Worm (Caenorhabditis elegans): ENCODE data around the gene gta-1.

Gene gta-1

ce11 chrIV:10216704-10217296, 36.3 kb downstream of the gta-1 start:
- no peak for TF ChIP-seq unc-62 (GFP tag; optimal IDR thresholded peaks at IDR 0.05)

- TF ChIP-seq unc-62 (GFP tag; optimal IDR thresholded peaks at IDR 0.05), result no peak
These were observed 38.7 kb downstream of the gta-1 start, which contains the start of gene qns-1 for ce11 chrIV:10219208-10219607. Gene qns-1 (minus strand): TSS chrIV:10219308.

ce11 chrIV:10221187-10221586, 40.7 kb downstream of the gta-1 start, which contains the start of gene tram-1:
Gene tram-1 (minus strand): TSS chrIV:10221287.
- no peak for TF ChIP-seq unc-62 (GFP tag; optimal IDR thresholded peaks at IDR 0.05)

- TF ChIP-seq unc-62 (GFP tag; optimal IDR thresholded peaks at IDR 0.05), result no peak
These were observed 41.7 kb downstream of the gta-1 start, which contains the start of gene C24F3.2 for ce11 chrIV:10222122-10222589. Gene C24F3.2 (plus strand): TSS chrIV:10222539.

ce11 chrIV:10223723-10224122, 43.3 kb downstream of the gta-1 start, which contains the start of gene nas-12:
Gene nas-12 (plus strand): TSS chrIV:10224023.
- TF ChIP-seq unc-62 (GFP tag; optimal IDR thresholded peaks at IDR 0.05), result no peak

- no peak for TF ChIP-seq unc-62 (GFP tag; optimal IDR thresholded peaks at IDR 0.05)
These were observed 47.1 kb downstream of the gta-1 start, which contains the start of gene F01G10.6 for ce11 chrIV:10227534-10227933. Gene F01G10.6 (minus strand): TSS chrIV:10227634.

- no peak for TF ChIP-seq unc-62 (GFP tag; optimal IDR thresholded peaks at IDR 0.05)
These were observed 50.5 kb downstream of the gta-1 start, which contains the start of gene F01G10.5 for ce11 chrIV:10230971-10231370. Gene F01G10.5 (minus strand): TSS chrIV:10231071.

ce11 chrIV:10232456-10232855, 52.0 kb downstream of the gta-1 start, which contains the start of gene F01G10.4:
Gene F01G10.4 (minus strand): TSS chrIV:10232556.
- no peak for TF ChIP-seq unc-62 (GFP tag; optimal IDR thresholded peaks at IDR 0.05)

All from whole organism, dauer.